Fruit fly (Drosophila melanogaster) ovary, adult (tissue): ENCODE data around the gene CG13920.

Experiments used
- CG17801 ChIP-seq: fragments of 200-800 bp; optimal IDR thresholded peaks from 2 replicates; lab custom pipeline; 2019; ENCODE audit warnings: missing biosample characterization, mild to moderate bottlenecking, missing genetic modification characterization, moderate library complexity; ENCODE audit not compliant: partially characterized antibody

Gene CG13920

DNA sequence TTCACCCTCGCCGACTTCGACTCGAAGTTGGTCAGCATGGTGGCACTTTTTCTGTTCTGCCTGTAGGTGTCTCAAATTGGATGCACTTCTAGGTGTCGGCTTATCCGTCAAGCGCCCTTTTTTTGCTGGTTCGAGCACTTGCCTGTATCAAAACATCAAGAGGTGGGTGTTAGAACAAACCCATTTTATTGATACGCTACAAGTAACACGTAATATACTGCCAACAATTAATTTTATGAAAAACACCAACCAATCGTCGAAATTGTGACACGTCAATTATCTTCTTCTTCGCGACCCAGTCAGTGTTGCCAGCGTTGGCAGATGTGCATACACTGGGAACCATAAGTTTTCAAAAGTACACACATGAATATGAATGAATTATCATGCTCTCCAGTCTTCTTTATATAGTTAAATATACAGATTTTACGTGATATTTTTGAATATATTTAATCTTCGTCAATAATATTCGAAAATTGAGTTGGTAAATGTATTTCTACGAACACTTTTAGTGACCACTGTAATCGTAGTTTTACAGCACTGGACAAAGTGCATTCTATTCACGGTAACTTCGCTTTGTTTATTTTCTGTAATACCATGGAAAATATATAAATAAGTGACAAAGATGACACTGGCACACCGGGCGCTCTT lies 3.7 kb upstream of the CG13920 start, which contains the start of the genes alphaCOP and CG13919:
alphaCOP (minus strand) TSS at position 280 of the 648 bp plus-strand sequence.
CG13919 (plus strand) TSS at position 548 of the 648 bp plus-strand sequence.
- TF ChIP-seq CG17801 (GFP tag; lab: Kevin White, UChicago): peak; percentile 97

dm6 chr3L:1647276-1647919 lies 1.3 kb upstream of the CG13920 start, which contains the start of the genes CG17249 and Bro:
CG17249 (minus strand) TSS chr3L:1647464.
Bro (plus strand) TSS chr3L:1647869.
- TF ChIP-seq CG17801 (GFP tag; lab: Kevin White, UChicago): no peak

- TF ChIP-seq CG17801 (GFP tag; lab: Kevin White, UChicago): no peak
These were observed 619 bp downstream of the CG13920 start for dm6 chr3L:1649363-1649762.

dm6 chr3L:1652700-1653200 lies 4.0 kb downstream of the CG13920 start, which contains the start of the genes CG7970 and Vta1:
CG7970 (plus strand) TSS chr3L:1652750.
Vta1 (minus strand) TSS chr3L:1652900.
- TF ChIP-seq CG17801 (GFP tag; lab: Kevin White, UChicago): peak; percentile 57

- no peak for TF ChIP-seq CG17801 (GFP tag; lab: Kevin White, UChicago)
These were observed 5.0 kb downstream of the CG13920 start for dm6 chr3L:1653752-1654151.

dm6 chr3L:1661738-1662370 lies 13.1 kb downstream of the CG13920 start:
- TF ChIP-seq CG17801 (GFP tag; lab: Kevin White, UChicago): no peak

- TF ChIP-seq CG17801 (GFP tag; lab: Kevin White, UChicago): no peak
These were observed 14.8 kb downstream of the CG13920 start for dm6 chr3L:1663531-1663930.

dm6 chr3L:1664205-1664604 lies 15.5 kb downstream of the CG13920 start:
- no peak for TF ChIP-seq CG17801 (GFP tag; lab: Kevin White, UChicago)

DNA sequence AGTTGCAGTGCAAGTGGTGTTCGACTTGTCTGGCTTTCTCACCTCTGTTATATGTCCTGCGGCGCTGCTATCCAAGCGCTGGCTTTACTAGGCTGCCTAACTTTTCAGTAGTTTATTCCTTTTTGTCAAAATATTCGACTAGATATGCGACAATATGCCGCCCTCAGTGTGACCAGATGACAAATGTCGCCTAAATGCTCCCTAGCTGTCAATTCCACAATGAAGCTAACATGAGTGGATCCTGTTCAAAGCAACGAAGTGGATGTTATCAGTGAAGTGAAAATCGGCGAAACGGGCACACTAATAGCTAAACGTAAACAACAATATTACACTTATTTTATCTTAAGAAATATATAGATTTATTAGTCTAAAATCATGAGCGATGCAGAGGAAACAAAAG lies 16.1 kb downstream of the CG13920 start, which contains the start of the genes Srrm234 and CG7974:
Srrm234 (minus strand) TSS at position 189 of the 400 bp plus-strand sequence.
CG7974 (plus strand) TSS at position 263 of the 400 bp plus-strand sequence.
- peak; percentile 15 for TF ChIP-seq CG17801 (GFP tag; lab: Kevin White, UChicago)

DNA sequence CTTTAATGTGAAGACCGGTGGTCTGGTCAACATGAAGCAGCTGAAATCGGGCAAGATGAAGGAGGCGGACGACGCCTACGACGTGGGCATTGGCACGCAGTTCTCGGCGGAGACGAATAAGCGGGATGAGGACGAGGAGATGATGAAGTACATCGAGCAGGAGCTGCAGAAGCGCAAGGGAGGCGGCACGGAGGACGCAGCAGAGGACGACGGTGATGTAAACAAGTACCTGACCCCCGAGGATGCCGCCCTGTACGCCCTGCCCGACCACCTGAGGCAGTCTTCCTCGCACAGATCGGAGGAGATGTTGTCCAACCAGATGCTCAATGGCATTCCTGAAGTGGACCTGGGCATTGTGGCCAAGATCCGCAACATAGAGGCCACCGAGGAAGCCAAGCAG lies 16.8 kb downstream of the CG13920 start:
- TF ChIP-seq CG17801 (GFP tag; lab: Kevin White, UChicago): no peak

DNA sequence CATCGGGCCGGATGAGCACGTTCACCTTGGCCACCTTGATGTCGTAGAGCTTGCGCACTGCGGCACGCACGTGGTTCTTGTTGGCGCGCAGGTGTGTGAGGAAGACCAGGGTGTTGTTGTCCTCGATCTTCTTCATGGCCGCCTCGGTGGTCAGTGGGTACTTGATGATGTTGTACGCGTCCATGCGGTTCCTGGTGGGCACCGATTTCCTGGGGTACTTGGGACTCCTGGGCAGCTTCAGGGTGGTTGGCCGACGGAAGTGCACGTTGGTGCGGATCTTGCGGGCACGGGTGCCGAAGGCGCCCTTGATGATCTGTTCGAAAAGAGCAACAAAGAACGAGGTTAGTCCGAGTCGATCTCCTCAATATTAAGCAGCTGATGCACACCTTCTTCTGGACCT lies 18.7 kb downstream of the CG13920 start:
- no peak for TF ChIP-seq CG17801 (GFP tag; lab: Kevin White, UChicago)

- peak; percentile 87 for TF ChIP-seq CG17801 (GFP tag; lab: Kevin White, UChicago)
These were observed 19.8 kb downstream of the CG13920 start, which contains the start of gene RpL23A for dm6 chr3L:1668504-1668903. RpL23A (minus strand) TSS chr3L:1668654.

DNA sequence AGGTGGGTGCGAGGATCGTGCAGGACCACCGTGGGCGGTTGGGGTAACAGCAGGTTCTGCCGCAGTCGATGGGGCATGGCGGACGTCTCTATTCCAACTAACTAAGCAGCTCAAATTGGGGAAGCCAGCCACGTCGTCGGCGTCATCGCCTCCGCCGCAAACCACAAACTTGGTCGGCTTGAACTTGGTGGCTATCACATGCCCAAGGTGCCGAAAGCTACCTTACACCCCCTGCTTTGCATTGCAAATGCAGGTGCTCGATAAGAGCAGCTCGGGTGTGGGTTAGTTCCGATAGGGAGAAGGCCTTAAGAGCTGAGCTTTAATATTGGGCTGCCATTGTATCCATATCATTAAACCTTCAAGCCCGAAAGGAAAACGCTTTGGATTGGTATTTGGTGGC lies 21.3 kb downstream of the CG13920 start, which contains the start of gene RabX5:
RabX5 (minus strand) TSS at position 101 of the 400 bp plus-strand sequence.
- no peak for TF ChIP-seq CG17801 (GFP tag; lab: Kevin White, UChicago)

DNA sequence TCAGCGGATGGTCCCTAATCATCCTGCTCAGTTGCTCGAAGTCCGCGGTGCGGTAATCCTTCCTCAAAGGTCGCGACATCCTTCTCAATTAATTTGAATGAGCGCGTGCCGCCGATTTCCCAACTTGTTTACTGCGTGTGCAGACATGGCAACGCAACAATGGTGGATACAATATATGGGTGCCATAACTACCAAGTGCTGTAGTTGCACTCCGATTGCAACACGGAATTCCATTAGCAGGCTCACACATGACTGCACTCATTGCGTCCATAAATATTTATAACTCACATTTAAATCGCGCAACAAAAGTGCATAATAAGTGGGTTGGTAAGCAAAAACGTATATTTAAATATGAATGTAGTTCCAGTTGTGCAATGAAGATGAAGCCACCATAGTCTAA lies 23.9 kb downstream of the CG13920 start, which contains the start of gene CG13930:
CG13930 (minus strand) TSS at position 101 of the 400 bp plus-strand sequence.
- no peak for TF ChIP-seq CG17801 (GFP tag; lab: Kevin White, UChicago)

- TF ChIP-seq CG17801 (GFP tag; lab: Kevin White, UChicago): no peak
These were observed 25.6 kb downstream of the CG13920 start, which contains the start of gene CG7991 for dm6 chr3L:1674381-1674780. CG7991 (plus strand) TSS chr3L:1674709.
